Fruit fly (Drosophila melanogaster) whole organism, embryonic: ENCODE measurements around the gene pav.

Experiments
- Awh ChIP-seq: fragments of 200-800 bp; sonication (Bioruptor generic); IDR thresholded peaks from 2 replicates; pipeline ENCODE4, ENCODE4 v1.3.6; 2022; ENCODE audit warnings: missing biosample characterization, missing genetic modification characterization
- Blimp-1 ChIP-seq: fragments of 200-800 bp; sonication (Bioruptor generic); optimal IDR thresholded peaks from 3 replicates; lab custom pipeline; 2018; ENCODE audit warnings: missing biosample characterization, missing genetic modification characterization, mild to moderate bottlenecking, moderate library complexity, missing genetic modification reagents
- CG10431 ChIP-seq: fragments of 200-800 bp; sonication (Bioruptor generic); optimal IDR thresholded peaks from 3 replicates; lab custom pipeline; 2018; ENCODE audit warnings: missing biosample characterization, mild to moderate bottlenecking, missing genetic modification characterization
- CG10565 ChIP-seq: fragments of 200-800 bp; sonication (Bioruptor generic); optimal IDR thresholded peaks from 3 replicates; lab custom pipeline; 2016; ENCODE audit warnings: missing biosample characterization, mild to moderate bottlenecking, missing genetic modification characterization
- CG11085 ChIP-seq: fragments of 200-800 bp; sonication (Bioruptor generic); IDR thresholded peaks from 2 replicates; pipeline ENCODE4 v1.3.6; 2022; ENCODE audit warnings: missing biosample characterization, missing genetic modification characterization
- CG12236 ChIP-seq: fragments of 200-800 bp; sonication (Bioruptor generic); optimal IDR thresholded peaks from 2 replicates; lab custom pipeline; 2016; ENCODE audit warnings: missing biosample characterization, missing genetic modification characterization
- CG13624 ChIP-seq: fragments of 200-800 bp; sonication (Bioruptor generic); optimal IDR thresholded peaks from 2 replicates; lab custom pipeline; 2016; ENCODE audit warnings: missing biosample characterization, missing genetic modification characterization
- CG14667 ChIP-seq: fragments of 200-800 bp; sonication (Bioruptor generic); IDR thresholded peaks from 2 replicates; pipeline ENCODE4 v1.3.6; 2022; ENCODE audit warnings: missing biosample characterization, missing genetic modification characterization
- CG15601 ChIP-seq: fragments of 200-800 bp; sonication (Bioruptor generic); optimal IDR thresholded peaks from 3 replicates; lab custom pipeline; 2019; ENCODE audit warnings: missing biosample characterization, mild to moderate bottlenecking, missing genetic modification characterization, moderate library complexity
- CG15696 ChIP-seq: fragments of 200-800 bp; sonication (Bioruptor generic); optimal IDR thresholded peaks from 2 replicates; lab custom pipeline; 2019; ENCODE audit warnings: missing biosample characterization, mild to moderate bottlenecking, missing genetic modification characterization, moderate library complexity
- CG16779 ChIP-seq: fragments of 200-800 bp; sonication (Bioruptor generic); IDR thresholded peaks from 2 replicates; pipeline ENCODE4 v1.3.6; 2022; ENCODE audit warnings: missing biosample characterization, missing genetic modification characterization
- CG16813 ChIP-seq: fragments of 200-800 bp; sonication (Bioruptor generic); IDR thresholded peaks from 3 replicates; pipeline ENCODE4 v1.3.6; 2022; ENCODE audit warnings: missing biosample characterization, missing genetic modification characterization; ENCODE audit not compliant: partially characterized antibody
- CG1832 ChIP-seq: fragments of 200-800 bp; sonication (Bioruptor generic); optimal IDR thresholded peaks from 2 replicates; lab custom pipeline; 2017; ENCODE audit warnings: missing biosample characterization, mild to moderate bottlenecking, missing genetic modification characterization, inconsistent platforms
- CG2120 ChIP-seq: fragments of 200-800 bp; sonication (Bioruptor generic); optimal IDR thresholded peaks from 3 replicates; lab custom pipeline; 2016; ENCODE audit warnings: missing biosample characterization, missing genetic modification characterization
- CG2712 ChIP-seq: fragments of 200-800 bp; optimal IDR thresholded peaks from 3 replicates; lab custom pipeline; 2019; ENCODE audit warnings: missing biosample characterization, mild to moderate bottlenecking, missing genetic modification characterization, moderate library complexity
- CG32532 ChIP-seq: fragments of 200-800 bp; sonication (Bioruptor generic); IDR thresholded peaks from 2 replicates; pipeline ENCODE4 v1.3.6; 2022; ENCODE audit warnings: missing biosample characterization, missing genetic modification characterization
- CG3281 ChIP-seq: fragments of 200-800 bp; sonication (Bioruptor generic); optimal IDR thresholded peaks from 3 replicates; lab custom pipeline; 2017; ENCODE audit warnings: missing biosample characterization, mild to moderate bottlenecking, missing genetic modification characterization
- CG3407 ChIP-seq: fragments of 200-800 bp; sonication (Bioruptor generic); optimal IDR thresholded peaks from 2 replicates; lab custom pipeline; 2018; ENCODE audit warnings: missing biosample characterization, mild to moderate bottlenecking, missing genetic modification characterization
- CG3847 ChIP-seq: fragments of 200-800 bp; sonication (Bioruptor generic); IDR thresholded peaks from 2 replicates; pipeline ENCODE4 v1.3.6; 2022; ENCODE audit warnings: missing biosample characterization, missing genetic modification characterization
- CG4282 ChIP-seq: fragments of 200-800 bp; sonication (Bioruptor generic); optimal IDR thresholded peaks from 2 replicates; lab custom pipeline; 2016; ENCODE audit warnings: missing biosample characterization, missing genetic modification characterization
- CG4328 ChIP-seq: fragments of 200-800 bp; sonication (Bioruptor generic); optimal IDR thresholded peaks from 3 replicates; lab custom pipeline; 2017; ENCODE audit warnings: missing biosample characterization, missing genetic modification reagents, missing genetic modification characterization
- CG4617 ChIP-seq: fragments of 200-800 bp; sonication (Bioruptor generic); optimal IDR thresholded peaks from 3 replicates; lab custom pipeline; 2016; ENCODE audit warnings: missing biosample characterization, missing genetic modification characterization, borderline replicate concordance
- CG5245 ChIP-seq: fragments of 200-800 bp; sonication (Bioruptor generic); optimal IDR thresholded peaks from 3 replicates; lab custom pipeline; 2016; ENCODE audit warnings: missing biosample characterization, missing genetic modification characterization
- CG6254 ChIP-seq: fragments of 200-800 bp; sonication (Bioruptor generic); optimal IDR thresholded peaks from 3 replicates; lab custom pipeline; 2017; ENCODE audit warnings: mild to moderate bottlenecking, missing biosample characterization, missing genetic modification reagents, missing genetic modification characterization
- CG6689 ChIP-seq: fragments of 200-800 bp; sonication (Bioruptor generic); IDR thresholded peaks from 2 replicates; pipeline ENCODE4 v1.3.6; 2022; ENCODE audit warnings: missing biosample characterization, missing genetic modification characterization
- CG7372 ChIP-seq: fragments of 200-800 bp; sonication (Bioruptor generic); IDR thresholded peaks from 2 replicates; pipeline ENCODE4 v1.3.6; 2022; ENCODE audit warnings: missing biosample characterization, missing genetic modification characterization
- Doc2 ChIP-seq: fragments of 200-800 bp; sonication (Bioruptor generic); IDR thresholded peaks from 2 replicates; pipeline ENCODE4 v1.3.6; 2022; ENCODE audit warnings: missing biosample characterization, missing genetic modification characterization
- HHEX ChIP-seq: fragments of 200-800 bp; sonication (Bioruptor generic); optimal IDR thresholded peaks from 3 replicates; lab custom pipeline; 2017; ENCODE audit warnings: missing biosample characterization, mild to moderate bottlenecking, missing genetic modification characterization, missing genetic modification reagents
- MBD-R2 ChIP-seq: fragments of 200-800 bp; sonication (Bioruptor generic); IDR thresholded peaks from 2 replicates; pipeline ENCODE4 v1.3.6; 2022; ENCODE audit warnings: missing biosample characterization, missing genetic modification characterization
- NC2β ChIP-seq: fragments of 200-800 bp; sonication (Bioruptor generic); optimal IDR thresholded peaks from 2 replicates; lab custom pipeline; 2016; ENCODE audit warnings: missing biosample characterization, missing genetic modification characterization
- Poxn ChIP-seq: fragments of 200-800 bp; sonication (Bioruptor generic); IDR thresholded peaks from 2 replicates; pipeline ENCODE4 v1.3.6; 2022; ENCODE audit warnings: missing biosample characterization, missing genetic modification characterization
- Six4 ChIP-seq: fragments of 200-800 bp; sonication (Bioruptor generic); optimal IDR thresholded peaks from 2 replicates; lab custom pipeline; 2016; ENCODE audit warnings: missing biosample characterization, missing genetic modification characterization
- Sox100B ChIP-seq: fragments of 200-800 bp; sonication (Bioruptor generic); optimal IDR thresholded peaks from 3 replicates; lab custom pipeline; 2018; ENCODE audit warnings: missing biosample characterization, mild to moderate bottlenecking, missing genetic modification characterization
- btn ChIP-seq: fragments of 200-800 bp; sonication (Bioruptor generic); optimal IDR thresholded peaks from 2 replicates; lab custom pipeline; 2016; ENCODE audit warnings: missing biosample characterization, missing genetic modification characterization
- dmrt11E ChIP-seq: fragments of 200-800 bp; sonication (Bioruptor generic); optimal IDR thresholded peaks from 3 replicates; lab custom pipeline; 2018; ENCODE audit warnings: missing biosample characterization, mild to moderate bottlenecking, missing genetic modification characterization, moderate library complexity
- dpn ChIP-seq, 2 experiments: fragments of 200-800 bp; sonication (Bioruptor generic); optimal IDR thresholded peaks; 3 replicates each; lab custom pipeline; 2016; ENCODE audit warnings: missing biosample characterization in 2 of 2, missing genetic modification characterization in 2 of 2
- emc ChIP-seq: fragments of 200-800 bp; sonication (Bioruptor generic); optimal IDR thresholded peaks from 2 replicates; lab custom pipeline; 2016; ENCODE audit warnings: missing biosample characterization, missing genetic modification characterization
- en ChIP-seq: fragments of 200-800 bp; sonication (Bioruptor generic); optimal IDR thresholded peaks from 2 replicates; lab custom pipeline; 2016; ENCODE audit warnings: missing biosample characterization, missing genetic modification characterization
- exex ChIP-seq: fragments of 200-800 bp; sonication (Bioruptor generic); optimal IDR thresholded peaks from 4 replicates; lab custom pipeline; 2018; ENCODE audit warnings: missing biosample characterization, mild to moderate bottlenecking, missing genetic modification characterization, moderate library complexity
- gfzf ChIP-seq: fragments of 200-800 bp; sonication (Bioruptor generic); optimal IDR thresholded peaks from 2 replicates; lab custom pipeline; 2016; ENCODE audit warnings: missing biosample characterization, mild to moderate bottlenecking, missing genetic modification characterization, moderate library complexity
- ham ChIP-seq: fragments of 200-800 bp; sonication (Bioruptor generic); IDR thresholded peaks from 2 replicates; pipeline ENCODE4 v1.3.6; 2022; ENCODE audit warnings: missing biosample characterization, missing genetic modification characterization
- ken ChIP-seq: fragments of 200-800 bp; sonication (Bioruptor generic); IDR thresholded peaks from 3 replicates; pipeline ENCODE4 v1.3.6; 2022; ENCODE audit warnings: missing biosample characterization, missing genetic modification characterization
- nau ChIP-seq: fragments of 200-800 bp; sonication (Bioruptor generic); optimal IDR thresholded peaks from 3 replicates; lab custom pipeline; 2017; ENCODE audit warnings: missing biosample characterization, mild to moderate bottlenecking, missing genetic modification characterization, missing genetic modification reagents
- pb ChIP-seq: fragments of 200-800 bp; sonication (Bioruptor generic); optimal IDR thresholded peaks from 3 replicates; lab custom pipeline; 2016; ENCODE audit warnings: missing biosample characterization, missing genetic modification characterization
- phol ChIP-seq: fragments of 200-800 bp; sonication (Bioruptor generic); optimal IDR thresholded peaks from 3 replicates; lab custom pipeline; 2018; ENCODE audit warnings: missing biosample characterization, mild to moderate bottlenecking, missing genetic modification characterization, moderate library complexity
- pros ChIP-seq: fragments of 200-800 bp; sonication (Bioruptor generic); optimal IDR thresholded peaks from 3 replicates; lab custom pipeline; 2019; ENCODE audit warnings: missing biosample characterization, mild to moderate bottlenecking, missing genetic modification characterization, moderate library complexity
- psq ChIP-seq: fragments of 200-800 bp; sonication (Bioruptor generic); optimal IDR thresholded peaks from 2 replicates; lab custom pipeline; 2017; ENCODE audit warnings: missing biosample characterization, missing genetic modification characterization
- pzg ChIP-seq: fragments of 200-800 bp; sonication (Bioruptor generic); optimal IDR thresholded peaks from 3 replicates; lab custom pipeline; 2018; ENCODE audit warnings: missing biosample characterization, mild to moderate bottlenecking, missing genetic modification characterization, moderate library complexity
- slbo ChIP-seq: fragments of 200-800 bp; sonication (Bioruptor generic); IDR thresholded peaks from 2 replicates; pipeline ENCODE4 v1.3.6; 2022; ENCODE audit warnings: missing biosample characterization, missing genetic modification characterization
- slou ChIP-seq: fragments of 200-800 bp; sonication (Bioruptor generic); optimal IDR thresholded peaks from 3 replicates; lab custom pipeline; 2016; ENCODE audit warnings: missing biosample characterization, missing genetic modification characterization
- tin ChIP-seq: fragments of 200-800 bp; sonication (Bioruptor generic); optimal IDR thresholded peaks from 3 replicates; lab custom pipeline; 2016; ENCODE audit warnings: missing biosample characterization, missing genetic modification characterization
- unc-4 ChIP-seq: fragments of 200-800 bp; sonication (Bioruptor generic); IDR thresholded peaks from 2 replicates; pipeline ENCODE4 v1.3.6; 2022; ENCODE audit warnings: missing biosample characterization, missing genetic modification characterization; ENCODE audit not compliant: partially characterized antibody

The pav gene

DNA sequence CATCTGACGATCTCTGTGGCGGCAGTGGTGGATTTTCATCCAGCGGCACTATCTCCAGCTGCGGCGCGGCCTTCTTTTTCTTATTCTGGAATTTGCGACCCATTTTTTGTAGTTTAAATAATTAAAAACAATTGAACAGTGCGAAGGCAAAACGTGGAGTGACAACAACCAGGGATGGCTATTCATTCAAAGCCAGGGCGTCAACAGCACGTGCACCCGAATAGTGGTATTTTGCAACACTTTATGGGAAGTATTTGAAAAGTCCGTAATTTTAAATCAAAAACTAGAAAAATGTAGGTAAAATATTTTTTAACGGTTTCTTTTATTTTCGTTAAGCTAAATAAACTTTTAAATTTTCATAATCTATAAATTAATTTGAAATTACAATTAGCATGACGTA is 40.1 kb downstream of the pav start, which contains the start of gene CG11583 (continued):
- TF ChIP-seq unc-4 = no peak
- no peak for TF ChIP-seq dmrt11E (tag; lab: Kevin White, UChicago)
- TF ChIP-seq pzg (GFP tag; lab: Kevin White, UChicago) = peak; percentile 76
- TF ChIP-seq CG32532 (GFP tag; lab: Robert Waterston, UW) = peak; percentile 66
- peak; percentile 15 for TF ChIP-seq CG5245 (GFP tag; lab: Kevin White, UChicago)
- peak; percentile 4 for TF ChIP-seq en
- no peak for TF ChIP-seq CG6689 (GFP tag; lab: Robert Waterston, UW)
- TF ChIP-seq NC2β (GFP tag; lab: Kevin White, UChicago) = peak; percentile 57
- TF ChIP-seq CG11085 = no peak
- peak; percentile 71 for TF ChIP-seq slbo
- TF ChIP-seq nau (GFP tag; lab: Kevin White, UChicago) = no peak
- TF ChIP-seq tin (GFP tag; lab: Kevin White, UChicago) = peak; percentile 35
- no peak for TF ChIP-seq CG1832
- no peak for TF ChIP-seq Blimp-1 (GFP tag; lab: Kevin White, UChicago)
- TF ChIP-seq CG2712 (tag; lab: Kevin White, UChicago) = peak; percentile 43
- TF ChIP-seq ken = no peak
- peak; percentile 68 for TF ChIP-seq CG3847 (GFP tag; lab: Robert Waterston, UW)
- peak; percentile 73 for TF ChIP-seq CG2120 (GFP tag; lab: Kevin White, UChicago)
- no peak for TF ChIP-seq Six4 (GFP tag; lab: Kevin White, UChicago)
- TF ChIP-seq phol (tag; lab: Kevin White, UChicago) = peak; percentile 54
- TF ChIP-seq Poxn (GFP tag; lab: Robert Waterston, UW) = no peak
- TF ChIP-seq psq = peak; percentile 3
- TF ChIP-seq CG13624 (GFP tag; lab: Kevin White, UChicago) = peak; percentile 42
- TF ChIP-seq CG16813 (GFP tag; lab: Robert Waterston, UW) = no peak
- no peak for TF ChIP-seq CG7372 (GFP tag; lab: Robert Waterston, UW)
- no peak for TF ChIP-seq Doc2 (GFP tag; lab: Robert Waterston, UW)
- TF ChIP-seq CG10431 (GFP tag; lab: Kevin White, UChicago) = no peak
- no peak for TF ChIP-seq pb (GFP tag; lab: Kevin White, UChicago)
- no peak for TF ChIP-seq ham
- TF ChIP-seq MBD-R2 (GFP tag; lab: Robert Waterston, UW) = peak; percentile 89
- TF ChIP-seq CG4328 (GFP tag; lab: Kevin White, UChicago) = no peak
- TF ChIP-seq HHEX (GFP tag; lab: Kevin White, UChicago) = peak; percentile 18
- no peak for TF ChIP-seq CG6254 (GFP tag; lab: Kevin White, UChicago)
- no peak for TF ChIP-seq CG14667 (GFP tag; lab: Robert Waterston, UW)
- TF ChIP-seq btn = no peak
- TF ChIP-seq CG15601 (tag; lab: Kevin White, UChicago) = peak; percentile 28
- TF ChIP-seq slou (GFP tag; lab: Kevin White, UChicago) = no peak
- TF ChIP-seq gfzf = peak; percentile 32
- no peak for TF ChIP-seq emc (GFP tag; lab: Kevin White, UChicago)
- no peak for TF ChIP-seq CG15696 (tag; lab: Kevin White, UChicago)
- TF ChIP-seq CG4617 = peak; percentile 61
- peak; percentile 86 for TF ChIP-seq CG3281 (GFP tag; lab: Kevin White, UChicago)
- TF ChIP-seq Awh (GFP tag; lab: Robert Waterston, UW) = no peak
- no peak for TF ChIP-seq Sox100B
- no peak for TF ChIP-seq pros
- peak; percentile 18 for TF ChIP-seq CG4282 (GFP tag; lab: Kevin White, UChicago)
- no peak for TF ChIP-seq exex (tag; lab: Kevin White, UChicago)
- TF ChIP-seq CG10565 (GFP tag; lab: Kevin White, UChicago) = no peak
- TF ChIP-seq CG12236 (GFP tag; lab: Kevin White, UChicago) = no peak
- no peak for TF ChIP-seq CG3407 (GFP tag; lab: Kevin White, UChicago)
- TF ChIP-seq CG16779 (GFP tag; lab: Robert Waterston, UW) = 0 out of 2 replicates have a peak, but pooled peaks have one; percentile 2
- TF ChIP-seq dpn (GFP tag; optimal IDR thresholded peaks at IDR 0.05; lab: Kevin White, UChicago) = peak; percentile 48 to 62
